Fruit fly (Drosophila melanogaster) Kc167 (cell line): ENCODE data around the gene CG31142.

Experiments
- Myc ChIP-seq: fragments of >200 bp; optimal IDR thresholded peaks from 2 replicates; lab custom pipeline; 2017; ENCODE audit warnings: missing external identifiers
- Sin3A ChIP-seq: fragments of >200 bp; optimal IDR thresholded peaks from 2 replicates; lab custom pipeline; 2018; ENCODE audit warnings: missing external identifiers
- h ChIP-seq: fragments of >200 bp; optimal IDR thresholded peaks from 3 replicates; lab custom pipeline; 2018; ENCODE audit warnings: missing external identifiers
- insv ChIP-seq: fragments of >200 bp; optimal IDR thresholded peaks from 3 replicates; lab custom pipeline; 2018; ENCODE audit warnings: missing external identifiers
- psq ChIP-seq: fragments of >200 bp; optimal IDR thresholded peaks from 2 replicates; lab custom pipeline; 2017; ENCODE audit warnings: missing external identifiers
- ttk ChIP-seq: sonication (Bioruptor generic); optimal IDR thresholded peaks from 2 replicates; lab custom pipeline; 2017; ENCODE audit warnings: missing external identifiers

CG31142 gene

DNA sequence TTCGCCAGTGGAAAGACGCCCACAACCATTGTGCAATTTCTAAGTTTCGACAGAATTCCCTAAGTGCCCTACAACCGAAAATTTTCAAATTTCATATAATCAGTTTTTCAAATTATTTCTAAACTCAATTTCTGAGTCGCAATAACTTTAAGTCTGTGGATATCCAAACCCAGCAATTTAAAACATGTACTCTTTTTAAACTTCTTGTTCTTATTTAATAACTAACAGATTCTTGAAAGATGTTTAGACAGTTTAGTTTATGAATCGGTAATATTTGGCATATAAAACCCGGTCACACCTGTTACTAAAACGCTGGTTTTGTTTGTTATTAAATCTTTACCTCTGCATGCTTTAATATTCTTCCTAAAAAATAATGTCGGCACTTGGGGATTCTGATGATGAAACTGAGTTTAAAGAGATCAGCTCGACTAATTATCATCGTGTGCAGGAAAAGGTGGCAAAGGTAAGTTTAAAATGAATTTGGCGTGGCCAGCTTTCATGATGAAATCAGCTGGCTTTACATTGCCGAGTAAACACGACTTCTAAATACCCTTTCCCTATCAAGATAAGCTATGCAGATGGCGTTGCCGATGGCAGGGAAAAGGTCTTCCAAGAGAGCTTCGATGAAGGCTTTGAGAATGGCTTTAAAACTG, at the start of gene CG31142, which contains the start of the genes CG43998 and CG43999:
Gene CG31142 (plus strand): TSS at position 294 of the 653 bp plus-strand sequence.
Gene CG43998 (minus strand): TSS at position 51 of the 653 bp plus-strand sequence.
Gene CG43999 (minus strand): TSS at position 51 of the 653 bp plus-strand sequence.
- no peak for TF ChIP-seq Sin3A (lab: Kevin White, UChicago)
- no peak for TF ChIP-seq h
- no peak for TF ChIP-seq insv (lab: Kevin White, UChicago)
- no peak for TF ChIP-seq psq (lab: Kevin White, UChicago)
- TF ChIP-seq Myc: no peak
- no peak for TF ChIP-seq ttk (lab: Kevin White, UChicago)

DNA sequence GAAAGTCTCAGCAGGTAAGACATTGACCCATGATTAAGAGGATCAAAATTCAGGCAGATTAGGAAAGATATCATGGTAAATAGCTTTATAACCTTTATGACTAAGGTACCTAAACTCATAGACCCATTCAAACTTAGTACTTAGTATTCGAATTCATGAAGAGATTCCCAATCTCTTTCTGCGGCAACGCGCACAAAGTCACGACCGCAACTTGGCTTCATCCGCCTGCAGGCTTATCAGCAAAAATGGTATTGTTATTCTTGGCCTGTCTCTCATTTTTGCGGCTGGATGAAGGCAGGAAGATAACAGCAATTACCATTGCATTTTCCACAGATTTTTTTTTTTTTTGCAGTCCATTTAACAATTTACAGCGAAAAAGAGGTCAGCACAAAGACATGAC, 48.8 kb upstream of the CG31142 start:
- TF ChIP-seq ttk (lab: Kevin White, UChicago): no peak
- no peak for TF ChIP-seq Sin3A (lab: Kevin White, UChicago)
- TF ChIP-seq psq (lab: Kevin White, UChicago): no peak
- no peak for TF ChIP-seq h

DNA sequence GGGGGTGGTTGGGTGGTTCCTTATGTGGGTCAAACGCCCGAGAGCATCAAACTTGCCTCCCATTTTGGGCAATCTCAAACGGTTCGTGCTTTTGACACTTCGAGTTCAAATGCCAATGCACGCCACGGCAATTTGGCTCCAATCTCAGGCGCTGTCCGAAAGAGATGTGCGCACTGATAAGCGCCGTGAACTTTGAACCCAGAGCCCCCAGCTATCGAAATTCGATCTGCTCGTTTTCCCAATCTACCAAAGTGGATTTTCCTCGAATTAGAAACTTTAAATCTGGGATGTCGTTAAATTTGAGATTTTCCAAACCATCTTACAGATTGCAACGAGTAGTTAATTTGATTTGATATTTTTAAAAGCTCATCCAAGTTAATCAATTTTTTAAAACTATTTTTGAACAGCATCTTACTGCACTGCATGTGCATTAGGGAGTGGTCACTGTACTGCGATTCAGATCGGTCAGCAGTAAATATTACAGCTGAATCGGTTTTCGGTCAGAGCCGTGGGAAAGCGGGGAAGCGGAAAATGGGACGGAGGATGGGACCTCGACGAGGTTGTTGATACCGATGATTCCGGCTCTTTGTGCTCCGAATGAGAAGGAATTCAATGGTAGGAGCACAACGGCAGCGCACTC, 44.8 kb upstream of the CG31142 start:
- TF ChIP-seq Myc: no peak
- no peak for TF ChIP-seq psq (lab: Kevin White, UChicago)
- no peak for TF ChIP-seq insv (lab: Kevin White, UChicago)
- no peak for TF ChIP-seq ttk (lab: Kevin White, UChicago)

DNA sequence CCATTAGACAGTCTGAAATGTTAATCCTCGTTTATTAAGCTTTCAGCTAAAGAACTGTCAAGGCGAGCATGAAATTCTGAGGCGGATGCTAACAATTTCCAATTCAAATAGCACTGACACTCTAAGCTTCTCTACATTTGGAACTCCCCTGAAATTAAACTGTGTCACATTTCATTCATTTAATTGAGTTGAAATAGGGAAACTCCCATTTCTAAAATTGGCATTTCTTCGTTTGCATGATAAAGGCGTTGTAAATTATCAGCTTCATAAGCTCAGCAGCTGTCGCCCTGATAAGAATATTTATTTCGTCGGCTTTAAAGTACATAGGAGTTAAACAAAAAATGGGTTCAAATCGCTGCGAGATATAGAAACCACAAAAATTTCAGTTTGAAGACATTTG, 43.9 kb upstream of the CG31142 start:
- no peak for TF ChIP-seq Myc
- no peak for TF ChIP-seq ttk (lab: Kevin White, UChicago)
- TF ChIP-seq h: no peak
- TF ChIP-seq psq (lab: Kevin White, UChicago): no peak
- TF ChIP-seq Sin3A (lab: Kevin White, UChicago): no peak
- no peak for TF ChIP-seq insv (lab: Kevin White, UChicago)

DNA sequence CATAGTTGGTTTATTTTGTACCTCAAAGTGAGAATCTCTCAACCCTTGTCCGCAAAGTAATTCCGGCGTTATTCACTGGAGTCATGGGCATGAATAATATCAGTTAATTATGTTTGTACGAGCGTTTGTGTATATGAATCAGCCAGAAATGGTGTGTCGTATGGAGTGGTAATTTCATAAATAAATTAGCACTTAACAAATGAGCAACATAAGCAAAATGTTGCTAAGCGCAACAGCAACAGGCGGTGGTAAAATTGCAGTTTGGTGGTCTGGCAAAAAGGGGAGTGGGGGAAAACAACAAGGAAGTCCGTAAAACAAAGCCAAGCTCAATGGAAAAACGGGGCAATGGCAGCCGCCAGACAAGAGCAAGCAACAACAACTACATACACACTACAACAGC, 43.4 kb upstream of the CG31142 start:
- no peak for TF ChIP-seq psq (lab: Kevin White, UChicago)
- no peak for TF ChIP-seq Sin3A (lab: Kevin White, UChicago)
- no peak for TF ChIP-seq ttk (lab: Kevin White, UChicago)
- TF ChIP-seq h: no peak
- TF ChIP-seq Myc: no peak
- no peak for TF ChIP-seq insv (lab: Kevin White, UChicago)

DNA sequence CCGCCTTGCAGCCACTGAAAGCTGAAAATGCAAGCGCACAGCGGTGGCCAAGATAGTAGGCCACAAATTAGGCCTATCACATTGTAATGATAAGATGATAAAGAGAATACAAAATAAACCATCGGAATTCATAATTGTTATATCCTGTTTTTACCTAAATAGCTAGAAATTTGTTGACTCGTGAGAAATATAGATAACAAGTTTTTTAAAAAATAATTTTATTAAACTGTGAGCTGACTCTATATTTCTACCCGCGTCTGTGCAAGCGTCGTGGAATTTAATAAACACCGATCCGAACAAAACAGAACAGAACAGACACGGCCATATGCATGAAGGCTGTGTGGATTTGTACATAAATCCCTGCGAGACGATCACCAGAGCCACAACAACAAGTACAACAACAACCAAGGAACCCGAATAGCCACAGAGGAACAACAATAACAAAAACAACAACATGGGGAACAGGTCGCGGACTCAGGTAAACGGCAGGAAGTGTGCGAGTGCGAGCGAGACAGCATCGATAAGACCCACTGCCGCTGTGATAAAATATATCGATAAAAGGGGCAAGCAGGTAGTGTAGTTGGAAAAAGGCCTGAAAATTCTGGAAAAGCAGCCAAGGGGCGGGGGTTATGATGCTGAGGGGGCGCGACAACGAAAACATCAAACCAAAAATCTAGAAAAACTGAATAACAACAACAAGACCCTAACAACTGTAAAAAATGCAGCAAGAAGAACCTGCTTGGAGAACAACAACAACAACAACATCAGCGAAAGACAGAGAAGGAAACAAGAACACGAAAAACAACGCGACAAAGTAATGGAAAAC, 42.6 kb upstream of the CG31142 start:
- TF ChIP-seq insv (lab: Kevin White, UChicago): no peak
- no peak for TF ChIP-seq ttk (lab: Kevin White, UChicago)
- TF ChIP-seq Sin3A (lab: Kevin White, UChicago): no peak
- no peak for TF ChIP-seq psq (lab: Kevin White, UChicago)
- TF ChIP-seq Myc: no peak
- no peak for TF ChIP-seq h

DNA sequence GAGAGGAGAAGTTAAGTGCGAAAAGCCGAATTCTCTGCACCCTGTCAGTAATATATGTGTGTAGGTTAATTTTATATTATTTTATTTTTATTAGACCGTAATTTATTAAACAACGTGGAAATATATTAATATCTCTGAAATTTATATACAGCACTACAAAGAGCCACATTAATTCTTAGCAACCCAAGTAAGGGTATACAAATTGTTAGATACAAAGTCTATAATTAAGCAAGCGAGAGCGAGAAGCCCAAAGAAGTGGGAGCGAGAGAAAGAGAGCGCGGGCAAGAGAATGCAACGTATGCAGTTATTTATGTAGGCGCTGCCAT, 42.0 kb upstream of the CG31142 start:
- TF ChIP-seq Sin3A (lab: Kevin White, UChicago): no peak
- no peak for TF ChIP-seq insv (lab: Kevin White, UChicago)
- no peak for TF ChIP-seq h
- no peak for TF ChIP-seq Myc
- TF ChIP-seq ttk (lab: Kevin White, UChicago): no peak
- TF ChIP-seq psq (lab: Kevin White, UChicago): no peak

DNA sequence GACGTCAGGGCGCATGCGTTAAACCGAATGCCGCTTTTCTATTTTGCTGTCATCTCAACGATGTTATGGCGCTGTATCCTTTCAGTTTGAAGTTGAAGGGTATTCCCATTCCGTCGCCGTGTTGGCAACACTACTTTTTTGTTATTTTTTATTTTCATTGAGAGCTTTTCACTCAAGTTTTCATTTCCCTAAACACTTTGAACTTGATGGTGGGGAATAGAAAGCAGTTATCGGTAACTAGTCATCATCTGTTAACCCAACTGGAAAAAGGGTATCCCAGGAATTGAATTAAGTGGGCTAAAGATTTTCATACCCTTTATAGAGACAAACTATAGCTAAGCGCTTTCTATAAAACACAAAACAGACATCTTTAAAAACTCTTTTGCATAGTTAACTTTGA, 41.5 kb upstream of the CG31142 start:
- no peak for TF ChIP-seq Myc
- TF ChIP-seq Sin3A (lab: Kevin White, UChicago): no peak
- TF ChIP-seq psq (lab: Kevin White, UChicago): no peak

DNA sequence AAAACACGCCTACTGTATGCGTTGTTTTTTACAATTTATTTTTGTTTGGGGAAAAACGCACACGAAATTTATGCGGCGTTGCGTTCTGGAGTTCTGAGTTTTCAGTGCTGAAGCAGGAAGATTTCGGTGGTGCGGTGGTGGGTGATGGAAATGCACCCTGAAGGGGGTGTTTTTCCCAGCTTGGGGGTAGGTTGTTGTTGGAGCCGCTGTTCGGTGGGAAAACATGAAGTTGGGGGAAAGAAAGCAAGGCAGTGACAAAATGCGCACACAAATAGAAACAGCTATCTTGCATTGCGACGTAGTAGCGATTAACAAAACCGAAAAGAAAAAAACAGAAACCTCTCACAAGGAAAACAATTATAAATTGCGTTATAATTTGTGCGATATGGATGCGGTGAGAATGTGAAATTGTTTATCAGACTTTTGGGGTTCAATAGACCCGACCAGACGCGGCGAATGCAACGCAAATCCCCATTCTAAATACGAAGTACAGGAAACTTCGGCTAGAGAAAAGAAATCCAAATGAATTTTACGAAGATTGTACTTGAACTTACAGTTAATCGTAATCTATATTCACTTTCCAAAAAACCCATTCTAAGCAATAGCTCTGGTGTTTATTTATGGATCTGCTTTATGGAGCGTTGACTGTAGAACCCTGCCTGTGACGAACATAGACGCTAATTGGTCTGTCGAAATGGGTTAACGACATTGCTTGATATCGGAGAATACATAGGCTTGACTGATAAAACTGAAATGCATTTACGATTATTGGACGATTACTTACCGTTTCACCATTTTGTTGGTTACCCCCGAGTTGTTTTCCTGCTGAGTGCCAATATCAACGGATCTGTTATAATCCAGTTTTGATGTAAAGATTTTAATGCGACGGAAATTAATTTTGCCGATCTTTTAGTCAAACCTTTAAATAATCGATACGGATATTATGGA, 40.5 kb upstream of the CG31142 start:
- TF ChIP-seq Sin3A (lab: Kevin White, UChicago): no peak
- no peak for TF ChIP-seq Myc
- no peak for TF ChIP-seq h
- no peak for TF ChIP-seq ttk (lab: Kevin White, UChicago)
- TF ChIP-seq insv (lab: Kevin White, UChicago): no peak
- TF ChIP-seq psq (lab: Kevin White, UChicago): no peak

DNA sequence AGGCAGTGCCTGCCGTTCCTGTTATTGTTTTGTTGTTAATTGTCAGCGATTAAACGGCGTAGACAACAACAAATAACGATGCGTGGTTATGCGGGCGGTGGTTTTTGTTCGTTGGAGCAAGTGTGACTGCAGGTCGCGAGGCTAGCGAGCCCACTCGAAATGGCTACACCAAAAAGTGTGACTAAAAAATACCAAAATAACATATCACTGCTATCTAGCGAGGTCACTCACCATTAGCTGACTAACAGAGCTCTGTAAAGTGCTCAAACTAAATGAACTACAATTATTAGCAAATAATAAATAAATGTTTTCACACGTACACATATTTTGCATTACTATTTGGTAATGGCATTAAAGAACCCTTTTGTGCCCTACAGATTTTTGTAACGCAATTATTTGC, 39.1 kb upstream of the CG31142 start, which contains the start of gene Pli:
Gene Pli (minus strand): TSS at position 131 of the 400 bp plus-strand sequence.
- no peak for TF ChIP-seq ttk (lab: Kevin White, UChicago)
- no peak for TF ChIP-seq Myc
- TF ChIP-seq h: no peak
- TF ChIP-seq Sin3A (lab: Kevin White, UChicago): no peak
- TF ChIP-seq psq (lab: Kevin White, UChicago): no peak
- TF ChIP-seq insv (lab: Kevin White, UChicago): no peak

DNA sequence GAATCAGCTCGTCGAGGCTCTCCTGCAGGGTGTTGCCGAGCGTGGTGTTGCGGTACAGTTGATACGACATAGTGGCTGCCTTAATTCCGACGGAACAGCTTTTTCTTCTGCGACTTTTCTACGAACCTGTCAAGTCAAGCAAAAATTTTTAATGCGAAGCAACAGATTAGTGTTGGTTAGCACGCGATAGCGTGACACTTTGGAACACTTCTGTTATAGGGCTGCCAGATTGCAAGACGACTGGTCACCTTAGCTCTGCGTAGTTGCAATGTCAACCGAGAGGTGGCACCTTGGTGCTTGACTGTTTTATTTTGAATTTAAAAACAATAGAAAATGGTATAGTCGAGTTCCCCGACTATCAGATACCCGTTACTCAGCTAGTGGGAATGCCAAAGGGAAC, 38.2 kb upstream of the CG31142 start, which contains the start of gene TfIIA-S:
Gene TfIIA-S (minus strand): TSS at position 175 of the 400 bp plus-strand sequence.
- TF ChIP-seq psq (lab: Kevin White, UChicago) (no peak), insv (lab: Kevin White, UChicago) (no peak), ttk (lab: Kevin White, UChicago) (no peak), Myc (no peak), Sin3A (lab: Kevin White, UChicago) (no peak), h (no peak)
